Worm (Caenorhabditis elegans): Measurements from ENCODE around the gene sru-31.

DNA sequence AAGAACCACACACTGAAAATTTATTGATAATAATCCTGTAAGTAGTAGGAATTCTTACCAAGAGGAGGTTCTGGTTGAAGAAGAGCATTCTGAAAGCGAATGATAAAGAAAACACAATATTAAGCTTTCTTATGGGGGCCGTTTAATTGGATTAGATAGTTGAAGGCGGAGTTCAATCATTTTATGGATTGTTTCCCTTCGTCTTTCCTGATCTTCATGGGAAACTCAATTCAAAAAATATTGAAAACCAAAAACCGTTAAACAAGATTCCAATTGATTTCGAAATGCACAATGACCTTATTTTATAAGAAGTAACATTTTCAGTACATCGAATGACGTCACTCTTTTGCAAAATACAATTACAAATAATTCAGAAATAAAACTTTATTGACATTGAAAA lies 17.4 kb upstream of the sru-31 start, which contains the start of gene F46B6.13:
- TF ChIP-seq hsf-1 (GFP tag; IDR thresholded peaks at IDR 0.05) = no peak
- no peak for TF ChIP-seq F49E8.2 (tag; optimal IDR thresholded peaks at IDR 0.05; ENCODE audit: insufficient read depth)
- no peak for TF ChIP-seq akir-1 (GFP tag; optimal IDR thresholded peaks at IDR 0.05)
- TF ChIP-seq dpff-1 (tag; optimal IDR thresholded peaks at IDR 0.05) = no peak
- no peak for TF ChIP-seq mel-28 (tag; optimal IDR thresholded peaks at IDR 0.05; ENCODE audit: borderline replicate concordance)
- TF ChIP-seq tbp1 (GFP tag; optimal IDR thresholded peaks at IDR 0.05) = no peak
- TF ChIP-seq ztf-3 (GFP tag; optimal IDR thresholded peaks at IDR 0.05) = no peak
- TF ChIP-seq xnd-1 (tag; optimal IDR thresholded peaks at IDR 0.05) = no peak
- no peak for TF ChIP-seq snpc-4 (GFP tag; optimal IDR thresholded peaks at IDR 0.05)
- no peak for TF ChIP-seq snpc-4 (tag; optimal IDR thresholded peaks at IDR 0.05)
- no peak for TF ChIP-seq rcor-1 (GFP tag; IDR thresholded peaks at IDR 0.05)

Data from whole organism, young adult.